Worm (Caenorhabditis elegans) whole organism, L4 larva: ENCODE results near the gene F01D4.8.

ENCODE experiments used
- D1046.2 ChIP-seq: fragments of 200-800 bp; sonication (Bioruptor generic); IDR thresholded peaks from 2 replicates; pipeline ENCODE4 v1.3.6; 2022; ENCODE audit warnings: missing genetic modification characterization, missing compliant biosample characterization
- F37D6.2 ChIP-seq: sonication (generic microtip); optimal IDR thresholded peaks from 2 replicates; lab custom pipeline; 2016; ENCODE audit warnings: mild to moderate bottlenecking, missing genetic modification characterization, missing compliant biosample characterization
- R02D3.7 ChIP-seq: fragments of 150-350 bp; sonication (generic microtip); optimal IDR thresholded peaks from 3 replicates; lab custom pipeline; 2014; ENCODE audit warnings: missing biosample characterization, missing genetic modification characterization
- aha-1 ChIP-seq: fragments of 150-350 bp; peaks from one replicate; lab custom pipeline; 2014; ENCODE audit warnings: missing biosample characterization, missing genetic modification characterization
- ama-1 ChIP-seq: fragments of 150-350 bp; optimal IDR thresholded peaks from 2 replicates; lab custom pipeline; 2014; ENCODE audit warnings: inconsistent platforms, mixed read lengths
- attf-4 ChIP-seq: sonication (generic microtip); optimal IDR thresholded peaks from 3 replicates; lab custom pipeline; 2017; ENCODE audit warnings: missing biosample characterization, missing genetic modification characterization
- ceh-28 ChIP-seq: fragments of 150-350 bp; optimal IDR thresholded peaks from 2 replicates; lab custom pipeline; 2014; ENCODE audit warnings: missing biosample characterization, missing genetic modification reagents, missing genetic modification characterization
- ceh-62 ChIP-seq: sonication (generic microtip); optimal IDR thresholded peaks from 2 replicates; lab custom pipeline; 2017; ENCODE audit warnings: missing biosample characterization, missing genetic modification characterization
- cey-2 ChIP-seq: sonication (generic microtip); optimal IDR thresholded peaks from 3 replicates; lab custom pipeline; 2017; ENCODE audit warnings: missing genetic modification characterization, mild to moderate bottlenecking, missing compliant biosample characterization, antibody characterized with exemption, borderline replicate concordance; ENCODE audit not compliant: insufficient read depth
- daf-12 ChIP-seq: fragments of 150-350 bp; optimal IDR thresholded peaks from 2 replicates; lab custom pipeline; 2014; ENCODE audit warnings: missing biosample characterization, missing genetic modification reagents, missing genetic modification characterization
- dmd-6 ChIP-seq: fragments of 200-800 bp; sonication (Bioruptor generic); IDR thresholded peaks from 2 replicates; pipeline ENCODE4 v1.3.6; 2022; ENCODE audit warnings: missing genetic modification reagents, missing genetic modification characterization, missing compliant biosample characterization
- duxl-1 ChIP-seq: sonication (generic microtip); optimal IDR thresholded peaks from 2 replicates; lab custom pipeline; 2016; ENCODE audit warnings: mild to moderate bottlenecking, missing genetic modification characterization, moderate library complexity, missing compliant biosample characterization; ENCODE audit not compliant: poor library complexity
- dve-1 ChIP-seq: sonication (generic microtip); optimal IDR thresholded peaks from 2 replicates; lab custom pipeline; 2017; ENCODE audit warnings: antibody characterized with exemption, mild to moderate bottlenecking, missing genetic modification characterization, missing compliant biosample characterization; ENCODE audit not compliant: insufficient read depth
- egl-27 ChIP-seq: sonication (generic microtip); optimal IDR thresholded peaks from 3 replicates; lab custom pipeline; 2017; ENCODE audit warnings: missing biosample characterization, missing genetic modification reagents, missing genetic modification characterization
- hlh-11 ChIP-seq: fragments of 200-800 bp; sonication (Bioruptor generic); optimal IDR thresholded peaks from 2 replicates; lab custom pipeline; 2018; ENCODE audit warnings: mild to moderate bottlenecking, missing genetic modification characterization, missing compliant biosample characterization
- jun-1 ChIP-seq: fragments of 150-350 bp; optimal IDR thresholded peaks from 2 replicates; lab custom pipeline; 2014; ENCODE audit warnings: missing biosample characterization, missing genetic modification reagents, missing genetic modification characterization
- lim-7 ChIP-seq: fragments of 200-800 bp; sonication (Bioruptor generic); IDR thresholded peaks from 2 replicates; pipeline ENCODE4 v1.3.6; 2022; ENCODE audit warnings: missing genetic modification characterization, missing compliant biosample characterization
- lin-1 ChIP-seq: fragments of 200-800 bp; sonication (Bioruptor generic); IDR thresholded peaks from 2 replicates; pipeline ENCODE4 v1.3.6; 2022; ENCODE audit warnings: missing genetic modification reagents, missing genetic modification characterization, missing compliant biosample characterization
- lin-29 ChIP-seq: fragments of 200-800 bp; sonication (Bioruptor generic); IDR thresholded peaks from 2 replicates; pipeline ENCODE4 v1.3.6; 2022; ENCODE audit warnings: missing genetic modification reagents, missing genetic modification characterization, missing compliant biosample characterization
- lin-39 ChIP-seq: fragments of 150-350 bp; optimal IDR thresholded peaks from 2 replicates; lab custom pipeline; 2014; ENCODE audit warnings: missing biosample characterization, missing genetic modification reagents, missing genetic modification characterization
- lir-3 ChIP-seq: sonication (generic microtip); optimal IDR thresholded peaks from 2 replicates; lab custom pipeline; 2016; ENCODE audit warnings: mild to moderate bottlenecking, missing genetic modification characterization, missing compliant biosample characterization
- lsy-2 ChIP-seq, 2 experiments: fragments of 150-350 bp in 1 of 2; sonication (generic microtip) in 1 of 2; optimal IDR thresholded peaks; 2 replicates each; lab custom pipeline; 2014 to 2017; ENCODE audit warnings: missing biosample characterization in 2 of 2, missing genetic modification characterization in 2 of 2
- madf-5 ChIP-seq, 2 experiments: fragments of 200-800 bp; sonication (Bioruptor generic); IDR thresholded peaks; 2 replicates each; pipeline ENCODE4 v1.3.6; 2022; ENCODE audit warnings: missing compliant biosample characterization in 2 of 2, missing genetic modification characterization in 2 of 2
- mdt-29 ChIP-seq: fragments of 200-800 bp; sonication (Bioruptor generic); IDR thresholded peaks from 2 replicates; pipeline ENCODE4 v1.3.6; 2022; ENCODE audit warnings: missing genetic modification reagents, missing genetic modification characterization, missing compliant biosample characterization
- mxl-2 ChIP-seq: fragments of 200-800 bp; sonication (Bioruptor generic); conservative IDR thresholded peaks from 2 replicates; pipeline ENCODE4 v1.3.6; 2022; ENCODE audit warnings: missing genetic modification reagents, missing genetic modification characterization, missing compliant biosample characterization
- mxl-3 ChIP-seq: fragments of 200-800 bp; sonication (Bioruptor generic); optimal IDR thresholded peaks from 2 replicates; lab custom pipeline; 2018; ENCODE audit warnings: mild to moderate bottlenecking, missing genetic modification characterization, missing compliant biosample characterization
- nhr-11 ChIP-seq: fragments of 150-350 bp; optimal IDR thresholded peaks from 2 replicates; lab custom pipeline; 2014; ENCODE audit warnings: missing biosample characterization, missing genetic modification characterization
- nhr-111 ChIP-seq: fragments of 200-800 bp; sonication (Bioruptor generic); optimal IDR thresholded peaks from 2 replicates; lab custom pipeline; 2018; ENCODE audit warnings: mild to moderate bottlenecking, missing genetic modification characterization, missing compliant biosample characterization
- nhr-28 ChIP-seq: fragments of 150-350 bp; optimal IDR thresholded peaks from 2 replicates; lab custom pipeline; 2014; ENCODE audit warnings: missing biosample characterization, missing genetic modification characterization
- nhr-42 ChIP-seq: fragments of 200-800 bp; sonication (Bioruptor generic); IDR thresholded peaks from 2 replicates; pipeline ENCODE4 v1.3.6; 2022; ENCODE audit warnings: missing genetic modification characterization, missing compliant biosample characterization
- nhr-77 ChIP-seq: fragments of 150-350 bp; optimal IDR thresholded peaks from 2 replicates; lab custom pipeline; 2014; ENCODE audit warnings: missing biosample characterization, missing genetic modification characterization
- pha-4 ChIP-seq, 2 experiments: fragments of 150-350 bp in 1 of 2; fragments of 200-800 bp in 1 of 2; sonication (Bioruptor generic) in 1 of 2; IDR thresholded peaks in 1 of 2; optimal IDR thresholded peaks in 1 of 2; 2 replicates each; pipeline versions ENCODE4 v1.3.6 to Lab custom; 2014 to 2022; ENCODE audit warnings: missing genetic modification characterization in 2 of 2, missing genetic modification reagents in 2 of 2, missing biosample characterization in 1 of 2, missing compliant biosample characterization in 1 of 2
- unc-130 ChIP-seq: sonication (generic microtip); optimal IDR thresholded peaks from 2 replicates; lab custom pipeline; 2016; ENCODE audit warnings: missing genetic modification reagents, missing genetic modification characterization, missing compliant biosample characterization
- unc-39 ChIP-seq: sonication (generic microtip); optimal IDR thresholded peaks from 2 replicates; lab custom pipeline; 2017; ENCODE audit warnings: missing biosample characterization, missing genetic modification characterization
- zip-11 ChIP-seq: fragments of 200-800 bp; sonication (Bioruptor generic); IDR thresholded peaks from 2 replicates; pipeline ENCODE4 v1.3.6; 2022; ENCODE audit warnings: missing genetic modification characterization, missing compliant biosample characterization

Gene F01D4.8

DNA sequence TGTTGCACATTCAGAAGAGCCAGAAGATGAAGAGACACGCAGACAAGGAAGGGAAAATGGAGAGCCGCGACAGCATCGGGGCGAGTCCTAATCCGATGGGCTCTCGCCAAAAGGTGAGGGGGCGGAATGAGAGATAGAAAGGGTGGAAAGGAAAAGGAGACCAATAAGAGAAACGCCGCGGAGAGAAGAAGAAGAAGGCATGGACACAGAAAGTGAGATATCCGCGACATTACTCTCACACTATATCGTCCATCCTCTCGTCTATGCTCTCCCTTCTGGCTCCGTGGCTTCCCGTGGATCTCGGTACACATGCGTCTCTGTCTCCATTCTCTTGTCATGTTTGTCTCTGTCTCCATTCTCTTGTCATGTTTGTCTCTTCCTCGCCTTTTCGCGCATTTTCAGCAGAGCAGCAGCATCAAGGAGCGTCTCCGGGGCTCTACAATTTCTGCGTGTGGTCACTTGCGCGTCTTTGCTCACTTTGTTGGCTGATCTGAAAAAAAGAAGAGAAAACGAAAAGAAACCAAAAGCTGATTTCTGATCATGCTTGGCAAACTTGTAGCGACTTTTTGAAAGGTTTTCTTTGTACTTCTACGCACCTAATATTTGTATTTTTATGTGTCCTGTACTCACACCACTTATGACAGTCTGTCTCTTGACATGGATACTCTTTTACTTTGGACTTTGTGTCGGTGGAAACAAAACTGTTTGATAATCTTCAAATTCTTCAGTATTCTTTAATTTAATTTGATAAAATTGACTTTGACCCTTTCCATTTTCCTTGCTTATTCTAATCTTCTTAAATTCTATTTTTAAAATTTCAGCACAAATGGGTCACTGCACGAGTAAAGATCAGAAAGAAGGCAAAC is 49.5 kb downstream of the F01D4.8 start, which contains the start of gene gpa-7 (continued):
- TF ChIP-seq lin-39 = no peak
- TF ChIP-seq cey-2 (tag; lab: Kevin White, UChicago) = no peak
- no peak for TF ChIP-seq madf-5 (GFP tag; IDR thresholded peaks at IDR 0.05; lab: Robert Waterston, UW)
- TF ChIP-seq lin-1 = no peak
- no peak for TF ChIP-seq lin-29
- no peak for TF ChIP-seq pha-4 (GFP tag; IDR thresholded peaks at IDR 0.05; lab: Robert Waterston, UW)
- no peak for TF ChIP-seq pha-4 (tag; optimal IDR thresholded peaks at IDR 0.05; lab: Kevin White, UChicago)
- peak; percentile 64 for TF ChIP-seq F37D6.2 (tag; lab: Kevin White, UChicago)
- TF ChIP-seq unc-130 (GFP tag; lab: Kevin White, UChicago) = no peak
- TF ChIP-seq ceh-62 = no peak
- TF ChIP-seq hlh-11 (tag; lab: Kevin White, UChicago) = no peak
- no peak for TF ChIP-seq daf-12 (tag; lab: Kevin White, UChicago)
- no peak for TF ChIP-seq D1046.2 (GFP tag; lab: Robert Waterston, UW)
- TF ChIP-seq lir-3 (tag; lab: Kevin White, UChicago) = no peak
- no peak for TF ChIP-seq ceh-28 (tag; lab: Kevin White, UChicago)
- TF ChIP-seq zip-11 (GFP tag; lab: Robert Waterston, UW) = no peak
- peak; percentile 57; the same call in 1 of the 2 replicates for TF ChIP-seq lim-7 (GFP tag; lab: Robert Waterston, UW)
- peak; percentile 24; the same call in 1 of the 2 replicates for TF ChIP-seq dmd-6 (GFP tag; lab: Robert Waterston, UW)
- TF ChIP-seq nhr-42 = no peak
- no peak for TF ChIP-seq attf-4 (tag; lab: Kevin White, UChicago)
- peak; percentile 40 to 47 for TF ChIP-seq lsy-2 (tag; optimal IDR thresholded peaks at IDR 0.05; lab: Kevin White, UChicago)
- TF ChIP-seq egl-27 (tag; lab: Kevin White, UChicago) = no peak
- no peak for TF ChIP-seq nhr-111 (GFP tag; lab: Kevin White, UChicago)
- no peak for TF ChIP-seq ama-1 (lab: Kevin White, UChicago)
- TF ChIP-seq nhr-11 (tag; lab: Kevin White, UChicago) = peak; percentile 66
- no peak for TF ChIP-seq unc-39
- TF ChIP-seq mxl-2 (GFP tag; lab: Robert Waterston, UW) = no peak
- TF ChIP-seq R02D3.7 (tag; lab: Kevin White, UChicago) = no peak
- TF ChIP-seq dve-1 (tag; lab: Kevin White, UChicago) = no peak
- TF ChIP-seq mxl-3 (GFP tag; lab: Kevin White, UChicago) = peak; percentile 25
- TF ChIP-seq mdt-29 (GFP tag; lab: Robert Waterston, UW) = no peak
- TF ChIP-seq jun-1 (tag; lab: Kevin White, UChicago) = no peak
- TF ChIP-seq duxl-1 (tag; lab: Kevin White, UChicago) = no peak
- TF ChIP-seq nhr-77 (tag; lab: Kevin White, UChicago) = no peak
- no peak for TF ChIP-seq nhr-28 (tag; lab: Kevin White, UChicago)
- peak; percentile 97 for TF ChIP-seq aha-1 (tag; lab: Kevin White, UChicago)
